Fruit fly (Drosophila melanogaster) S2 (cell line): ENCODE measurements around the gene CkIalpha.

Source experiments
- CG8478 ChIP-seq: fragments of >200 bp; optimal IDR thresholded peaks from 2 replicates; lab custom pipeline; 2018
- CTCF ChIP-seq, 2 experiments: fragments of >200 bp; optimal IDR thresholded peaks; 2 replicates each; lab custom pipeline; 2018

DNA sequence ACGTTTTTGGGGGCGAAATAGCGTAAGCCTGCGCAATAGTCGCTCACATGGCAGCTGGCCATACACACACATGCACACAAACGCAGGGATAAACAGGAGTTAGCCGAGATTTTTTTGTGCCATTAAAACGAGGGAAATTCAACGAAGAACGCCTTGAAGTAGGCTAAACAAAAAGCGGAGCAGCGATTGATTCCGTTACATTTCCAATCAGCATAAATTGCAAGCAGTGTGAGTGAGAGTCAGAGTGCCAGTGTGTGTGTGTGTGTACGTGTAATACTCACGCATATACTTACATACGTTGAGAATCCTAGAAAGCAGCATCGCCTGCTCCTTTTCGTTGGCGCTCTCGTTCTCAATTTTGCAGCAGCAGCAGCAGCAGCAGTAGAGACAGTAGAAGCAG lies 20.2 kb upstream of the CkIalpha start:
- TF ChIP-seq CTCF (optimal IDR thresholded peaks at IDR 0.05; lab: Kevin White, UChicago) (no peak), CG8478 (no peak)
